Worm (Caenorhabditis elegans): ENCODE data around the gene srx-133.

DNA sequence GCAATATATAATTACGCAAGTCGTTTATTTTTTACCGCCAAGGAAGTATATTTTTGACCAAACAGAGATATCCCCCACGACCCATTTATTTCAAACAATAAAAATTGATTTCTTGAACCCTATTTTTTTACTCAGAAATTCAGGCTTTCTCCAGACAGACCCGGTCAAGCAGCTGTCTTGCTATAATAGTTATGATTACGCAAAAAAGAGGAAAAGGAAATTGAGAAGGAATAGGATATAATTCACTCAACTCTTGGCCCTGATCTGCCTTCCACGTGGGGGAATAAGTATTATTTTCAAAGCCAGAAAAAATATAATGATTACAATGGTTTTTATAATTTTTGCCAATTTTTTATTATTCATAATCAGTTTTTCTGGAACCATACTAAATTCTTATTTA, 8.7 kb downstream of the srx-133 start, which contains the start of gene srx-136:
- TF ChIP-seq rnt-1 (tag; optimal IDR thresholded peaks at IDR 0.05) (no peak), C38D4.7 (GFP tag; optimal IDR thresholded peaks at IDR 0.05) (no peak)
